Worm (Caenorhabditis elegans) whole organism, young adult: Measurements from ENCODE around the gene nsph-4.1.

Source experiments
- C06A6.2 ChIP-seq: fragments of 200-800 bp; sonication (Bioruptor generic); conservative IDR thresholded peaks from 2 replicates; pipeline ENCODE4 v1.3.6; 2022; ENCODE audit warnings: missing genetic modification characterization, missing compliant biosample characterization
- F57A8.1 ChIP-seq: fragments of 200-800 bp; sonication (Bioruptor generic); optimal IDR thresholded peaks from 2 replicates; lab custom pipeline; 2018; ENCODE audit warnings: mild to moderate bottlenecking, missing genetic modification characterization, moderate library complexity, missing compliant biosample characterization
- Y56A3A.18 ChIP-seq: fragments of 200-800 bp; sonication (Bioruptor generic); IDR thresholded peaks from 2 replicates; pipeline ENCODE4 v1.3.6; 2022; ENCODE audit warnings: missing genetic modification reagents, missing genetic modification characterization, missing compliant biosample characterization
- Y79H2A.3 ChIP-seq: fragments of 200-800 bp; sonication (Bioruptor generic); conservative IDR thresholded peaks from 2 replicates; pipeline ENCODE4 v1.3.6; 2022; ENCODE audit warnings: missing genetic modification reagents, missing genetic modification characterization, missing compliant biosample characterization
- bed-2 ChIP-seq: fragments of 200-800 bp; sonication (Bioruptor generic); IDR thresholded peaks from 2 replicates; pipeline ENCODE4 v1.3.6; 2022; ENCODE audit warnings: missing genetic modification reagents, missing genetic modification characterization, missing compliant biosample characterization
- hmg-20 ChIP-seq: fragments of 200-800 bp; sonication (Bioruptor generic); IDR thresholded peaks from 2 replicates; pipeline ENCODE4 v1.3.6; 2022; ENCODE audit warnings: missing genetic modification reagents, missing genetic modification characterization, missing compliant biosample characterization
- lsy-27 ChIP-seq: sonication (generic microtip); optimal IDR thresholded peaks from 2 replicates; lab custom pipeline; 2017; ENCODE audit warnings: missing genetic modification characterization, mild to moderate bottlenecking, missing compliant biosample characterization, antibody characterized with exemption, missing genotype, borderline replicate concordance; ENCODE audit not compliant: insufficient read depth
- mes-4 ChIP-seq: sonication (generic microtip); optimal IDR thresholded peaks from 2 replicates; lab custom pipeline; 2016; ENCODE audit warnings: missing genotype, missing genetic modification characterization, missing compliant biosample characterization
- nfya-1 ChIP-seq: sonication (generic microtip); optimal IDR thresholded peaks from 2 replicates; lab custom pipeline; 2017; ENCODE audit warnings: antibody characterized with exemption, missing compliant biosample characterization, missing genetic modification characterization, borderline replicate concordance; ENCODE audit not compliant: insufficient read depth
- nhr-90 ChIP-seq: sonication (generic microtip); optimal IDR thresholded peaks from 2 replicates; lab custom pipeline; 2016; ENCODE audit warnings: missing genotype, mild to moderate bottlenecking, missing genetic modification characterization, missing compliant biosample characterization
- pbrm-1 ChIP-seq: fragments of 200-800 bp; sonication (Bioruptor generic); IDR thresholded peaks from 2 replicates; pipeline ENCODE4 v1.3.6; 2022; ENCODE audit warnings: missing genetic modification reagents, missing genetic modification characterization, missing compliant biosample characterization
- pha-4 ChIP-seq: fragments of 150-350 bp; sonication (generic microtip); optimal IDR thresholded peaks from 2 replicates; lab custom pipeline; 2014; ENCODE audit warnings: missing biosample characterization, missing genetic modification reagents, missing genetic modification characterization
- sdz-38 ChIP-seq: sonication (generic microtip); optimal IDR thresholded peaks from 2 replicates; lab custom pipeline; 2016; ENCODE audit warnings: missing genotype, missing genetic modification characterization, missing compliant biosample characterization
- snpc-1.1 ChIP-seq: sonication (generic microtip); optimal IDR thresholded peaks from 2 replicates; lab custom pipeline; 2017; ENCODE audit warnings: missing genetic modification characterization, mild to moderate bottlenecking, missing compliant biosample characterization, antibody characterized with exemption, moderate library complexity, missing genotype, missing genetic modification reagents; ENCODE audit not compliant: insufficient read depth

DNA sequence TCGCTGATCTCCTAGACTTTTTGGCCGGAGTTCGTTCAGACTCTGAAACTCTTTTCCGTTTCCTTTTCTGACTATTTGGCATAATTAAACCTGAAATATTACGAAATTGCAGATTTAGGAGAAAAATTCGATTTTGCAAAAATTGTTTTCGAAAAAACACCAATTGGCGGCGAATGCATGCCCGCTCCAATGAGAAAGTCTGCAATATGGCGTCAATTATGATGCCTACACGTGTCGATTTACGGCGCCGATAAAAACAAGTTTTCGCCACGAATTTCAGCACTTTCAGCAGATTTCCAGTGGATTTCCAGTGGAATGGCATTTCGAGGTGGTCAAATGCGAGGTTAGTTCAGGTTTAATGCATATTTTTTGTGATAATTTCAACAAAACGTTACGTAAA is 17.3 kb upstream of the nsph-4.1 start, which contains the start of the genes Y59E9AL.36 and nbet-1:
- no peak for TF ChIP-seq Y79H2A.3 (GFP tag; lab: Robert Waterston, UW)
- no peak for TF ChIP-seq hmg-20
- no peak for TF ChIP-seq bed-2 (GFP tag; lab: Robert Waterston, UW)
- no peak for TF ChIP-seq sdz-38
- TF ChIP-seq pbrm-1 (GFP tag; lab: Robert Waterston, UW) = peak; percentile 52; the same call in 1 of the 2 replicates
- no peak for TF ChIP-seq nhr-90
- no peak for TF ChIP-seq mes-4 (tag; lab: Kevin White, UChicago)
- TF ChIP-seq Y56A3A.18 = no peak
- TF ChIP-seq F57A8.1 = no peak
- TF ChIP-seq snpc-1.1 (tag; lab: Kevin White, UChicago) = peak; percentile 46
- TF ChIP-seq lsy-27 = no peak
- TF ChIP-seq nfya-1 (tag; lab: Kevin White, UChicago) = no peak
- no peak for TF ChIP-seq C06A6.2 (GFP tag; lab: Robert Waterston, UW)
- TF ChIP-seq pha-4 (tag; lab: Kevin White, UChicago) = no peak
